Fruit fly (Drosophila melanogaster) whole organism, embryonic: ENCODE measurements around the gene CG13075.
A peak's percentile ranks its signal among the peaks of the same experiment; 100 is the strongest.

Experiments
- Adf1 ChIP-seq: fragments of 200-800 bp; sonication (Bioruptor generic); IDR thresholded peaks from 2 replicates; pipeline ENCODE4 v1.3.6; 2022; ENCODE audit warnings: missing biosample characterization, missing genetic modification characterization
- B-H2 ChIP-seq: fragments of 200-800 bp; sonication (Bioruptor generic); optimal IDR thresholded peaks from 2 replicates; lab custom pipeline; 2018; ENCODE audit warnings: missing biosample characterization, mild to moderate bottlenecking, missing genetic modification characterization
- Bdp1 ChIP-seq: fragments of 200-800 bp; sonication (Bioruptor generic); optimal IDR thresholded peaks from 3 replicates; lab custom pipeline; 2016; ENCODE audit warnings: missing biosample characterization, missing genetic modification characterization
- CG10147 ChIP-seq: fragments of 200-800 bp; sonication (Bioruptor generic); optimal IDR thresholded peaks from 2 replicates; lab custom pipeline; 2019; ENCODE audit warnings: missing biosample characterization, mild to moderate bottlenecking, missing genetic modification characterization, moderate library complexity
- CG10654 ChIP-seq: fragments of 200-800 bp; sonication (Bioruptor generic); optimal IDR thresholded peaks from 2 replicates; lab custom pipeline; 2016; ENCODE audit warnings: missing biosample characterization, missing genetic modification characterization
- CG11560 ChIP-seq: fragments of 200-800 bp; sonication (Bioruptor generic); IDR thresholded peaks from 3 replicates; pipeline ENCODE4 v1.3.6; 2022; ENCODE audit warnings: missing biosample characterization, missing genetic modification characterization
- CG12236 ChIP-seq: fragments of 200-800 bp; sonication (Bioruptor generic); optimal IDR thresholded peaks from 2 replicates; lab custom pipeline; 2016; ENCODE audit warnings: missing biosample characterization, missing genetic modification characterization
- CG12942 ChIP-seq: fragments of 200-800 bp; sonication (Bioruptor generic); optimal IDR thresholded peaks from 3 replicates; lab custom pipeline; 2016; ENCODE audit warnings: missing biosample characterization, missing genetic modification characterization
- CG13624 ChIP-seq: fragments of 200-800 bp; sonication (Bioruptor generic); optimal IDR thresholded peaks from 2 replicates; lab custom pipeline; 2016; ENCODE audit warnings: missing biosample characterization, missing genetic modification characterization
- CG14014 ChIP-seq: fragments of 200-800 bp; sonication (Bioruptor generic); IDR thresholded peaks from 2 replicates; pipeline ENCODE4 v1.3.6; 2022; ENCODE audit warnings: missing biosample characterization, missing genetic modification characterization
- CG1603 ChIP-seq: fragments of 200-800 bp; sonication (Bioruptor generic); optimal IDR thresholded peaks from 2 replicates; lab custom pipeline; 2019; ENCODE audit warnings: missing biosample characterization, mild to moderate bottlenecking, missing genetic modification characterization, moderate library complexity
- CG16815 ChIP-seq: fragments of 200-800 bp; sonication (Bioruptor generic); optimal IDR thresholded peaks from 3 replicates; lab custom pipeline; 2017; ENCODE audit warnings: missing biosample characterization, mild to moderate bottlenecking, missing genetic modification characterization
- CG17802 ChIP-seq: fragments of 200-800 bp; sonication (Bioruptor generic); optimal IDR thresholded peaks from 2 replicates; lab custom pipeline; 2018; ENCODE audit warnings: missing biosample characterization, mild to moderate bottlenecking, missing genetic modification characterization, moderate library complexity
- CG18262 ChIP-seq: fragments of 200-800 bp; optimal IDR thresholded peaks from 3 replicates; lab custom pipeline; 2019; ENCODE audit warnings: missing biosample characterization, mild to moderate bottlenecking, missing genetic modification characterization, moderate library complexity
- CG33557 ChIP-seq: fragments of 200-800 bp; sonication (Bioruptor generic); optimal IDR thresholded peaks from 2 replicates; lab custom pipeline; 2019; ENCODE audit warnings: missing biosample characterization, mild to moderate bottlenecking, missing genetic modification characterization, moderate library complexity
- CG34422 ChIP-seq: fragments of 200-800 bp; sonication (Bioruptor generic); IDR thresholded peaks from 3 replicates; pipeline ENCODE4 v1.3.6; 2022; ENCODE audit warnings: missing biosample characterization, missing genetic modification characterization
- CG42726 ChIP-seq: fragments of 200-800 bp; sonication (Bioruptor generic); IDR thresholded peaks from 2 replicates; pipeline ENCODE4 v1.3.6; 2022; ENCODE audit warnings: missing biosample characterization, missing genetic modification characterization; ENCODE audit not compliant: partially characterized antibody
- CG4820 ChIP-seq: fragments of 200-800 bp; sonication (Bioruptor generic); optimal IDR thresholded peaks from 3 replicates; lab custom pipeline; 2016; ENCODE audit warnings: missing biosample characterization, missing genetic modification characterization
- CG6654 ChIP-seq: fragments of 200-800 bp; sonication (Bioruptor generic); optimal IDR thresholded peaks from 2 replicates; lab custom pipeline; 2017; ENCODE audit warnings: missing biosample characterization, mild to moderate bottlenecking, missing genetic modification characterization
- CG6765 ChIP-seq: fragments of 200-800 bp; sonication (Bioruptor generic); optimal IDR thresholded peaks from 3 replicates; lab custom pipeline; 2017; ENCODE audit warnings: missing biosample characterization, mild to moderate bottlenecking, missing genetic modification characterization
- CG6854 ChIP-seq: fragments of 200-800 bp; sonication (Bioruptor generic); optimal IDR thresholded peaks from 3 replicates; lab custom pipeline; 2017; ENCODE audit warnings: missing biosample characterization, mild to moderate bottlenecking, missing genetic modification characterization
- CG7556 ChIP-seq: fragments of 200-800 bp; sonication (Bioruptor generic); optimal IDR thresholded peaks from 2 replicates; lab custom pipeline; 2017; ENCODE audit warnings: missing biosample characterization, mild to moderate bottlenecking, missing genetic modification characterization
- D ChIP-seq, 2 experiments: fragments of 200-800 bp in 1 of 2; fragments of >200 bp in 1 of 2; sonication (Bioruptor generic) in 1 of 2; optimal IDR thresholded peaks; 2 replicates in 1 of 2; 3 replicates in 1 of 2; lab custom pipeline; 2017; ENCODE audit warnings: mild to moderate bottlenecking in 1 of 2, missing biosample characterization in 1 of 2, missing genetic modification characterization in 1 of 2, missing genetic modification reagents in 1 of 2
- Dad ChIP-seq: fragments of 200-800 bp; sonication (Bioruptor generic); optimal IDR thresholded peaks from 3 replicates; lab custom pipeline; 2016; ENCODE audit warnings: missing biosample characterization, missing genetic modification characterization
- Dp ChIP-seq: fragments of 200-800 bp; sonication (Bioruptor generic); optimal IDR thresholded peaks from 2 replicates; lab custom pipeline; 2018; ENCODE audit warnings: missing biosample characterization, mild to moderate bottlenecking, missing genetic modification characterization, moderate library complexity
- E2f1 ChIP-seq: fragments of 200-800 bp; sonication (Bioruptor generic); IDR thresholded peaks from 2 replicates; pipeline ENCODE4 v1.3.6; 2022; ENCODE audit warnings: missing biosample characterization, missing genetic modification characterization
- Ets97D ChIP-seq: fragments of 200-800 bp; sonication (Bioruptor generic); optimal IDR thresholded peaks from 3 replicates; lab custom pipeline; 2016; ENCODE audit warnings: missing biosample characterization, missing genetic modification characterization
- HLH54F ChIP-seq: fragments of 200-800 bp; sonication (Bioruptor generic); optimal IDR thresholded peaks from 3 replicates; lab custom pipeline; 2016; ENCODE audit warnings: missing biosample characterization, missing genetic modification characterization
- Mad ChIP-seq: fragments of 200-800 bp; sonication (Bioruptor generic); optimal IDR thresholded peaks from 2 replicates; lab custom pipeline; 2016; ENCODE audit warnings: missing biosample characterization, missing genetic modification characterization
- Meics ChIP-seq: fragments of 200-800 bp; sonication (Bioruptor generic); optimal IDR thresholded peaks from 2 replicates; lab custom pipeline; 2017; ENCODE audit warnings: missing biosample characterization, mild to moderate bottlenecking, missing genetic modification characterization
- Myb ChIP-seq: fragments of 200-800 bp; sonication (Bioruptor generic); optimal IDR thresholded peaks from 2 replicates; lab custom pipeline; 2016; ENCODE audit warnings: missing biosample characterization, missing genetic modification characterization
- Optix ChIP-seq: fragments of 200-800 bp; sonication (Bioruptor generic); IDR thresholded peaks from 3 replicates; pipeline ENCODE4 v1.3.6; 2022; ENCODE audit warnings: missing biosample characterization, missing genetic modification characterization
- Rfx ChIP-seq: fragments of 200-800 bp; sonication (Bioruptor generic); IDR thresholded peaks from 2 replicates; pipeline ENCODE4 v1.3.6; 2022; ENCODE audit warnings: missing biosample characterization, missing genetic modification characterization
- bigmax ChIP-seq: fragments of 200-800 bp; sonication (Bioruptor generic); optimal IDR thresholded peaks from 2 replicates; lab custom pipeline; 2018; ENCODE audit warnings: missing biosample characterization, mild to moderate bottlenecking, missing genetic modification characterization
- btn ChIP-seq: fragments of 200-800 bp; sonication (Bioruptor generic); optimal IDR thresholded peaks from 2 replicates; lab custom pipeline; 2016; ENCODE audit warnings: missing biosample characterization, missing genetic modification characterization
- chinmo ChIP-seq: fragments of 200-800 bp; sonication (Bioruptor generic); IDR thresholded peaks from 4 replicates; pipeline ENCODE4 v1.3.6; 2022; ENCODE audit warnings: missing biosample characterization, missing genetic modification characterization; ENCODE audit not compliant: partially characterized antibody
- disco-r ChIP-seq: fragments of 200-800 bp; sonication (Bioruptor generic); optimal IDR thresholded peaks from 2 replicates; lab custom pipeline; 2016; ENCODE audit warnings: missing biosample characterization, missing genetic modification characterization
- fd96Cb ChIP-seq: fragments of 200-800 bp; sonication (Bioruptor generic); optimal IDR thresholded peaks from 2 replicates; lab custom pipeline; 2018; ENCODE audit warnings: missing biosample characterization, mild to moderate bottlenecking, missing genetic modification characterization, moderate library complexity
- klu ChIP-seq: fragments of 200-800 bp; sonication (Bioruptor generic); IDR thresholded peaks from 2 replicates; pipeline ENCODE4 v1.3.6; 2022; ENCODE audit warnings: missing biosample characterization, missing genetic modification characterization
- kni ChIP-seq: fragments of 200-800 bp; sonication (Bioruptor generic); optimal IDR thresholded peaks from 3 replicates; lab custom pipeline; 2017; ENCODE audit warnings: mild to moderate bottlenecking, missing biosample characterization, missing genetic modification reagents, missing genetic modification characterization
- mld ChIP-seq: fragments of 200-800 bp; sonication (Bioruptor generic); IDR thresholded peaks from 3 replicates; pipeline ENCODE4 v1.3.6; 2022; ENCODE audit warnings: missing biosample characterization, missing genetic modification characterization; ENCODE audit not compliant: partially characterized antibody
- pfk ChIP-seq: fragments of 200-800 bp; sonication (Bioruptor generic); optimal IDR thresholded peaks from 2 replicates; lab custom pipeline; 2018; ENCODE audit warnings: missing biosample characterization, mild to moderate bottlenecking, missing genetic modification characterization, moderate library complexity
- sc ChIP-seq, 3 experiments: fragments of >200 bp in 2 of 3; fragments of 200-800 bp in 1 of 3; sonication (Bioruptor generic) in 1 of 3; optimal IDR thresholded peaks; 2 replicates in 2 of 3; 3 replicates in 1 of 3; lab custom pipeline; 2017; ENCODE audit warnings: mild to moderate bottlenecking in 1 of 3, missing biosample characterization in 1 of 3, missing genetic modification characterization in 1 of 3, missing genetic modification reagents in 1 of 3
- scrt ChIP-seq: fragments of 200-800 bp; sonication (Bioruptor generic); optimal IDR thresholded peaks from 2 replicates; lab custom pipeline; 2018; ENCODE audit warnings: missing biosample characterization, mild to moderate bottlenecking, missing genetic modification characterization, moderate library complexity
- sens ChIP-seq: fragments of 200-800 bp; sonication (Bioruptor generic); peaks from one replicate; lab custom pipeline; 2016; ENCODE audit warnings: missing biosample characterization, missing genetic modification characterization
- ssp ChIP-seq: fragments of 200-800 bp; sonication (Bioruptor generic); IDR thresholded peaks from 2 replicates; pipeline ENCODE4 v1.3.6; 2022; ENCODE audit warnings: missing biosample characterization, missing genetic modification characterization
- unpg ChIP-seq: fragments of 200-800 bp; sonication (Bioruptor generic); optimal IDR thresholded peaks from 3 replicates; lab custom pipeline; 2018; ENCODE audit warnings: missing biosample characterization, mild to moderate bottlenecking, missing genetic modification characterization, moderate library complexity
- usp ChIP-seq: fragments of >200 bp; optimal IDR thresholded peaks from 2 replicates; lab custom pipeline; 2017; ENCODE audit warnings: missing biosample characterization, missing genetic modification characterization

Gene CG13075

dm6 chr3L:16113607-16114337, 30.0 kb downstream of the CG13075 start (continued):
- peak; percentile 71 for TF ChIP-seq Optix (GFP tag; lab: Robert Waterston, UW)
- TF ChIP-seq mld (GFP tag; lab: Robert Waterston, UW), result no peak; the same call in 2 of the 3 replicates
- TF ChIP-seq CG10147, result peak; percentile 84
- TF ChIP-seq CG12236 (GFP tag; lab: Kevin White, UChicago), result peak; percentile 64
- peak; percentile 78 for TF ChIP-seq CG42726 (GFP tag; lab: Robert Waterston, UW)
- peak; percentile 79; the same call in 2 of the 4 replicates for TF ChIP-seq chinmo
- TF ChIP-seq CG17802 (tag; lab: Kevin White, UChicago), result no peak
- TF ChIP-seq ssp (GFP tag; lab: Robert Waterston, UW), result peak; percentile 4
- TF ChIP-seq B-H2 (GFP tag; lab: Kevin White, UChicago), result peak; percentile 83
- peak; percentile 77 for TF ChIP-seq CG10654 (GFP tag; lab: Kevin White, UChicago)
- TF ChIP-seq CG4820 (GFP tag; lab: Kevin White, UChicago), result peak; percentile 100
- TF ChIP-seq CG11560 (tag; lab: Robert Waterston, UW), result peak; percentile 18; the same call in 1 of the 3 replicates
- TF ChIP-seq Myb (GFP tag; lab: Kevin White, UChicago), result peak; percentile 33
- peak; percentile 51 for TF ChIP-seq Dp (GFP tag; lab: Kevin White, UChicago)
- TF ChIP-seq CG33557 (GFP tag; lab: Kevin White, UChicago), result peak; percentile 49
- TF ChIP-seq sens (GFP tag; lab: Kevin White, UChicago), result peak; percentile 98
- TF ChIP-seq Meics, result peak; percentile 85
- TF ChIP-seq CG16815 (GFP tag; lab: Kevin White, UChicago), result peak; percentile 57
- peak; percentile 75 for TF ChIP-seq E2f1 (GFP tag; lab: Robert Waterston, UW)
- TF ChIP-seq CG13624 (GFP tag; lab: Kevin White, UChicago), result peak; percentile 92
- TF ChIP-seq CG6765 (GFP tag; lab: Kevin White, UChicago), result peak; percentile 71
- TF ChIP-seq Bdp1, result peak; percentile 78
- TF ChIP-seq CG6854 (GFP tag; lab: Kevin White, UChicago), result peak; percentile 73
- peak; percentile 91 for TF ChIP-seq HLH54F (GFP tag; lab: Kevin White, UChicago)
- peak; percentile 86 for TF ChIP-seq unpg (GFP tag; lab: Kevin White, UChicago)
- TF ChIP-seq CG18262 (tag; lab: Kevin White, UChicago), result peak; percentile 83
- peak; percentile 58 for TF ChIP-seq pfk (GFP tag; lab: Kevin White, UChicago)
- peak; percentile 99 for TF ChIP-seq kni (GFP tag; lab: Kevin White, UChicago)
- peak; percentile 87 for TF ChIP-seq CG1603 (tag; lab: Kevin White, UChicago)
- TF ChIP-seq Rfx (GFP tag; lab: Robert Waterston, UW), result peak; percentile 90
- TF ChIP-seq scrt (GFP tag; lab: Kevin White, UChicago), result peak; percentile 78
- no peak for TF ChIP-seq btn (GFP tag; lab: Kevin White, UChicago)
- peak; percentile 69 for TF ChIP-seq disco-r (GFP tag; lab: Kevin White, UChicago)
- TF ChIP-seq D (optimal IDR thresholded peaks at IDR 0.05; lab: Kevin White, UChicago), result no peak
- peak; percentile 58 for TF ChIP-seq D (GFP tag; optimal IDR thresholded peaks at IDR 0.05; lab: Kevin White, UChicago)
- TF ChIP-seq fd96Cb (tag; lab: Kevin White, UChicago), result peak; percentile 69
- peak; percentile 80 for TF ChIP-seq CG14014 (GFP tag; lab: Robert Waterston, UW)
- no peak for TF ChIP-seq usp (GFP tag; lab: Kevin White, UChicago)
- TF ChIP-seq CG12942 (GFP tag; lab: Kevin White, UChicago), result peak; percentile 76
- peak; percentile 68 for TF ChIP-seq Adf1 (GFP tag; lab: Robert Waterston, UW)
- peak; percentile 76 for TF ChIP-seq CG34422 (GFP tag; lab: Robert Waterston, UW)
- TF ChIP-seq bigmax (GFP tag; lab: Kevin White, UChicago), result peak; percentile 50
- TF ChIP-seq CG7556 (GFP tag; lab: Kevin White, UChicago), result peak; percentile 86
- TF ChIP-seq CG6654 (GFP tag; lab: Kevin White, UChicago), result no peak
- peak; percentile 55; the same call in 1 of the 2 replicates for TF ChIP-seq klu (GFP tag; lab: Robert Waterston, UW)
- TF ChIP-seq Ets97D (GFP tag; lab: Kevin White, UChicago), result peak; percentile 92
- TF ChIP-seq Dad (GFP tag; lab: Kevin White, UChicago), result peak; percentile 83
- TF ChIP-seq Mad (GFP tag; lab: Kevin White, UChicago), result peak; percentile 81
- no peak for TF ChIP-seq sc (optimal IDR thresholded peaks at IDR 0.05; lab: Kevin White, UChicago)
- TF ChIP-seq sc (GFP tag; optimal IDR thresholded peaks at IDR 0.05; lab: Kevin White, UChicago), result peak; percentile 0
